Worm (Caenorhabditis elegans) whole organism, L4/young adult: Measurements from ENCODE around the gene C33C12.4.

Experiments used
- W03F9.2 ChIP-seq: fragments of 150-350 bp; optimal IDR thresholded peaks from 2 replicates; lab custom pipeline; 2014; ENCODE audit warnings: missing biosample characterization, missing genetic modification characterization
- dao-5 ChIP-seq: sonication (generic microtip); optimal IDR thresholded peaks from 2 replicates; lab custom pipeline; 2016; ENCODE audit warnings: missing genotype, missing genetic modification characterization, moderate library complexity, missing compliant biosample characterization
- him-1 ChIP-seq: sonication (generic microtip); optimal IDR thresholded peaks from 2 replicates; lab custom pipeline; 2016; ENCODE audit warnings: missing genotype, missing genetic modification reagents, missing genetic modification characterization, missing compliant biosample characterization

- TF ChIP-seq dao-5 (no peak), him-1 (tag; lab: Kevin White, UChicago) (no peak), W03F9.2 (no peak)
Observed at ce11 chrII:2168374-2168773, 2.1 kb upstream of the C33C12.4 start, which contains the start of gene fbxb-38.
